Worm (Caenorhabditis elegans) whole organism, mixed stage, embryonic: Measurements from ENCODE around the gene R09A8.9.

Source experiments
- blmp-1 ChIP-seq: fragments of 150-350 bp; optimal IDR thresholded peaks from 2 replicates; lab custom pipeline; 2014; ENCODE audit warnings: missing biosample characterization, missing genetic modification characterization
- elt-3 ChIP-seq: fragments of 150-350 bp; optimal IDR thresholded peaks from 2 replicates; lab custom pipeline; 2014; ENCODE audit warnings: missing biosample characterization, missing genetic modification characterization
- lin-13 ChIP-seq: fragments of 150-350 bp; optimal IDR thresholded peaks from 2 replicates; lab custom pipeline; 2014; ENCODE audit warnings: missing biosample characterization, missing genetic modification characterization
- mab-5 ChIP-seq: fragments of 150-350 bp; optimal IDR thresholded peaks from 2 replicates; lab custom pipeline; 2014; ENCODE audit warnings: missing biosample characterization, missing genetic modification characterization
- nhr-12 ChIP-seq: fragments of 150-350 bp; optimal IDR thresholded peaks from 2 replicates; lab custom pipeline; 2014; ENCODE audit warnings: missing biosample characterization, missing genetic modification characterization
- nhr-28 ChIP-seq: fragments of 150-350 bp; optimal IDR thresholded peaks from 2 replicates; lab custom pipeline; 2014; ENCODE audit warnings: missing biosample characterization, missing genetic modification characterization
- nhr-76 ChIP-seq: sonication (generic microtip); optimal IDR thresholded peaks from 2 replicates; lab custom pipeline; 2017; ENCODE audit warnings: missing biosample characterization, missing genetic modification characterization
- pha-4 ChIP-seq: fragments of 150-350 bp; optimal IDR thresholded peaks from 2 replicates; lab custom pipeline; 2018; ENCODE audit warnings: missing biosample characterization, missing genetic modification reagents, missing genetic modification characterization
- unc-120 ChIP-seq: sonication (generic microtip); optimal IDR thresholded peaks from 2 replicates; lab custom pipeline; 2017; ENCODE audit warnings: missing genetic modification characterization, missing compliant biosample characterization; ENCODE audit not compliant: poor library complexity, severe bottlenecking
- unc-39 ChIP-seq: fragments of 150-350 bp; optimal IDR thresholded peaks from 2 replicates; lab custom pipeline; 2014; ENCODE audit warnings: missing biosample characterization, missing genetic modification characterization
- zip-8 ChIP-seq: fragments of 150-350 bp; optimal IDR thresholded peaks from 2 replicates; lab custom pipeline; 2014; ENCODE audit warnings: missing biosample characterization, missing genetic modification characterization

DNA sequence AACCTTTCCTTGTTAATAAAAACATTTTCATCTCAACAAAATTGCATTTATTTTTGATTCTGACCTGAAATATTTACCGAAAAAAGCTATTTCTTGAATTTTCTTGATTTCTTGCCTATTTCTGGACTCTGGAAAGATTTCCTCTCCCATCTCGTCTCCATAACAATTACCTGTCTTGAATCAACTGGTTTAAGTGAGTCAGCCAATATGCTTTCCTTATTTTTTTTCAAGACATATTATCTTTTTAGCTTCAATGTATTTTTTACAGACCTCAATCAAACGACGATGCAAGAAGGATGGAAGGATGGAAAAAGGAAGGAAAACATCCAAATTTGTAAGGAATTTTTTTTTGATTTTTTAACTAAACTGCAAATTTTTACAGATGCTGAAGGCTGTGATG is 1.1 kb upstream of the R09A8.9 start:
- TF ChIP-seq nhr-12 (tag; lab: Kevin White, UChicago) (no peak), blmp-1 (tag; lab: Kevin White, UChicago) (no peak), mab-5 (tag; lab: Kevin White, UChicago) (no peak), lin-13 (tag; lab: Kevin White, UChicago) (no peak), nhr-28 (tag; lab: Kevin White, UChicago) (no peak), nhr-76 (tag; lab: Kevin White, UChicago) (no peak), unc-120 (tag; lab: Kevin White, UChicago) (no peak), unc-39 (tag; lab: Kevin White, UChicago) (no peak), zip-8 (tag; lab: Kevin White, UChicago) (no peak), elt-3 (no peak), pha-4 (tag; lab: Kevin White, UChicago) (no peak)
